Worm (Caenorhabditis elegans): Measurements from ENCODE around the gene pepm-1.

Gene pepm-1

DNA sequence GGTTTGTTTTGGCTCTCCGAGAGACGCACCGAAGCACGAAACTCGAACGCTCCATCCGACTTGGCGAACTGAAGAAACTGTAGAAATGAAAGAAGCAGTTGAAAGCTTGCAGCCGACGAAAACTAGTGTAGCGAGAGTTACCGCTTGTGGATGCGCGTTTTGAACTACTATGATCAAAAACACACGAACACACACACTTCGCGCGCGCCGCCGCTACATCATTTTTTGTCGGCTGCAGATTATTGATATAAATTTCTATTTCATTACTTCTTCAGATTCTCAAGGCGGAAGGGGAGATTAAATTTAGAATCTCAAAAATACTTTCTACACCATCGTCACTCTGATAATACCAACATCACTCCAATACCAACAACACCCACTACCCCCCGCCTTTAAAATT is 33.1 kb downstream of the pepm-1 start:
- TF ChIP-seq mdl-1 (tag; optimal IDR thresholded peaks at IDR 0.05) (no peak), swsn-7 (tag; optimal IDR thresholded peaks at IDR 0.05) (no peak), egl-13 (tag; optimal IDR thresholded peaks at IDR 0.05) (no peak), egl-27 (tag; optimal IDR thresholded peaks at IDR 0.05) (no peak), nhr-76 (tag; optimal IDR thresholded peaks at IDR 0.05) (no peak), tlp-1 (tag; optimal IDR thresholded peaks at IDR 0.05) (no peak), tbx-2 (tag; optimal IDR thresholded peaks at IDR 0.05) (no peak), nhr-77 (tag; optimal IDR thresholded peaks at IDR 0.05) (no peak), unc-98 (GFP tag; IDR thresholded peaks at IDR 0.05) (no peak), nhr-47 (tag; optimal IDR thresholded peaks at IDR 0.05) (no peak), lsy-2 (tag; optimal IDR thresholded peaks at IDR 0.05) (no peak), skn-1 (tag; optimal IDR thresholded peaks at IDR 0.05) (no peak), ztf-4 (tag; optimal IDR thresholded peaks at IDR 0.05) (no peak), isw-1 (GFP tag; IDR thresholded peaks at IDR 0.05) (no peak), ceh-82 (tag; optimal IDR thresholded peaks at IDR 0.05) (no peak), fos-1 (tag; optimal IDR thresholded peaks at IDR 0.05) (no peak), zip-4 (GFP tag; optimal IDR thresholded peaks at IDR 0.05) (no peak), sox-4 (tag; optimal IDR thresholded peaks at IDR 0.05) (no peak)

DNA sequence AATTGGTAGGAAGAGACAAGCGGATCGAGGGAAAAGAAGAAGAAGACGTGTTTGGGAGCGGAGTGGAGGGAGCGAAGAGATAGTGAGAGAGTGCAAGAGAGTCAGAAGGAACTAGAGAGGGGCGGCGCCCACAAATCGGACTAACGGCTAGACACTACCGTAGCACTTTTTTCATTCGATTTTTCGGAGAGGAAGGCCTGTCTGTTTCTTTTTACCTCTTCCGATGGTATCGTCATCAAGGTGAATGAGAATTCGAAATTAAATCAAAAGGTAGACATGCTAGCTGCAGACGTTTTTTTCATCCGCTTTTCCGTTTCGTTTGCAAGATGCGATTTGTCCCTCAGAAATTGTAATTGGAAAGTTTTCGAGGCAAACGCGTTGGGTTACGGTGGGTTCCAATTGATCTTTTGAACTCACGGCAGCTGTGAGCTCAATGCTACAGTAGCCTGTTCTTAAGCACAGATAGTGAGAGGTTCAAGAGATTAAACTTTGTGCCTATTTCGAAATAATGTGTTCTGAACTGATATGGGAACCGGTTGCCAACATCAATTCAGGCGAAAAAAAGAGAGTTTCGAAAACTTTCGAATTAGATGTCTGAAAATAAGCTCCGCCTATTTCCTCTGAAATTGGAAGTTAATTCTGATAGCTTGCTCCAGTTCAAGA is 35.8 kb downstream of the pepm-1 start:
- no peak for TF ChIP-seq C16A3.4 (tag; optimal IDR thresholded peaks at IDR 0.05)
- no peak for TF ChIP-seq nhr-237 (tag; optimal IDR thresholded peaks at IDR 0.05)
- TF ChIP-seq nhr-77 (tag; optimal IDR thresholded peaks at IDR 0.05): no peak
- no peak for TF ChIP-seq ztf-11 (tag; optimal IDR thresholded peaks at IDR 0.05)
- no peak for TF ChIP-seq lin-35 (GFP tag; optimal IDR thresholded peaks at IDR 0.05)
- TF ChIP-seq jun-1 (tag; optimal IDR thresholded peaks at IDR 0.05): no peak
- no peak for TF ChIP-seq hlh-17 (GFP tag; optimal IDR thresholded peaks at IDR 0.05; ENCODE audit: borderline replicate concordance)
- no peak for TF ChIP-seq sptf-1 (tag; optimal IDR thresholded peaks at IDR 0.05)
- no peak for TF ChIP-seq grh-1 (GFP tag; IDR thresholded peaks at IDR 0.05)
- no peak for TF ChIP-seq egl-13 (tag; optimal IDR thresholded peaks at IDR 0.05)
- TF ChIP-seq tlp-1 (tag; optimal IDR thresholded peaks at IDR 0.05): no peak
- no peak for TF ChIP-seq C34B4.2 (tag; optimal IDR thresholded peaks at IDR 0.05)
- TF ChIP-seq ces-1 (GFP tag; optimal IDR thresholded peaks at IDR 0.05): no peak
- no peak for TF ChIP-seq ceh-63 (GFP tag; optimal IDR thresholded peaks at IDR 0.05)
- no peak for TF ChIP-seq pqm-1 (tag; optimal IDR thresholded peaks at IDR 0.05)
- TF ChIP-seq lir-3 (tag; optimal IDR thresholded peaks at IDR 0.05; ENCODE audit: poor library complexity): no peak
- no peak for TF ChIP-seq unc-30 (tag; optimal IDR thresholded peaks at IDR 0.05)

DNA sequence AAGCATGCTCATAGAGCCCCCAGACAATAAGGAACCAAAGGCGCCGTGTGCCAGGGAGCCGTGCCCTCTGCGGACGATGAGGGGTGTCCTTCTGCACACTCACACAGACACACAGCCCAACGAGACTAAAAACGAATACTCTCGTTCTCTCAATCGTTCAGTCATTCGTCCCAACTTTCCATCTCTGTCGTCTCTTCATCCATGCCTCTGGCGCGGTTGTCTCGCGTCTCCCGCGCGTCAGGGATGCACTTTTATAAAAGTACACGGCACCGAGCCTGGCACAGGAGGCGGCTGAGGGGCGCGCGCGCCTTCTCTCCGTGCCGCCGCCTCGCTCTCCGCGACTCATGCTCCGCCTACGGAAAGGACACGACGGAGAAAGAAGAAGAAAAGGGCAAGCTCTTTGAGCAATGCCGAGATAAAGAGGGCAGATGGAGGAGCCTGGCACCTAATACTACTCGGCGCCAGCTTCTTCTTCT is 37.6 kb downstream of the pepm-1 start:
- TF ChIP-seq fkh-10 (GFP tag; optimal IDR thresholded peaks at IDR 0.05) (peak; percentile 66), fkh-8 (tag; optimal IDR thresholded peaks at IDR 0.05) (peak; percentile 7), pax-3 (tag; optimal IDR thresholded peaks at IDR 0.05) (peak; percentile 41), nhr-47 (tag; optimal IDR thresholded peaks at IDR 0.05) (peak; percentile 31), lin-14 (GFP tag; optimal IDR thresholded peaks at IDR 0.05) (peak; percentile 66), jun-1 (tag; optimal IDR thresholded peaks at IDR 0.05) (peak; percentile 60), ceh-90 (tag; optimal IDR thresholded peaks at IDR 0.05) (no peak), ceh-82 (tag; optimal IDR thresholded peaks at IDR 0.05) (peak in 1 of 3 experiments; percentile 18), lir-3 (tag; optimal IDR thresholded peaks at IDR 0.05; ENCODE audit: poor library complexity) (no peak), lin-35 (GFP tag; optimal IDR thresholded peaks at IDR 0.05) (peak in 1 of 2 experiments; percentile 2)
